Worm (Caenorhabditis elegans): ENCODE data around the gene inpp-5K.

The inpp-5K gene

DNA sequence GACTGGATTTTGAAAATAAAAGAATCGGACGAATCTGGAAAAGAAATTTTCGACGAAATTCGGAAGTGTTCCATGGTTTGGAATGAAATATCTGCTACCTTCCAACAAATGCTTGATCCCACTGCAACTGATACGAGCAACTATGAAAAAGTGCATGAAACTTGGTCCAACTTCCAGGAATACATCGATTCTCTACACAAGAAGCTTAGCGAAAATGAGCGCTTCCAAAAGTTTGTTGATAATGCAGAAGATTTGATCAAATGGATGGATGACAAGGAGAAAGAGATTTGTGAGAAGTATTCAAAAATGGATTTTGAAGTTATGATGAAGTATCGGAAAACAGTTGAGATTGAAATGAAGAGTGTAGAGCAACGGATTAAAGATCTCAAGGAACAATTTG, 21.4 kb upstream of the inpp-5K start:
- no peak for TF ChIP-seq tbx-37 (GFP tag; conservative IDR thresholded peaks at IDR 0.05)
- TF ChIP-seq sea-1 (GFP tag; conservative IDR thresholded peaks at IDR 0.05), result no peak
- no peak for TF ChIP-seq ceh-36 (tag; optimal IDR thresholded peaks at IDR 0.05)
- no peak for TF ChIP-seq hmbx-1 (tag; optimal IDR thresholded peaks at IDR 0.05)
- TF ChIP-seq hnd-1 (tag; optimal IDR thresholded peaks at IDR 0.05), result no peak
- TF ChIP-seq tbx-11 (GFP tag; IDR thresholded peaks at IDR 0.05), result no peak
- TF ChIP-seq B0310.2 (tag; optimal IDR thresholded peaks at IDR 0.05), result no peak

- no peak for TF ChIP-seq ceh-13 (GFP tag; optimal IDR thresholded peaks at IDR 0.05)
- TF ChIP-seq ets-7 (tag; optimal IDR thresholded peaks at IDR 0.05), result no peak
- TF ChIP-seq pes-1 (GFP tag; IDR thresholded peaks at IDR 0.05), result no peak
- no peak for TF ChIP-seq aly-1 (tag; optimal IDR thresholded peaks at IDR 0.05)
- TF ChIP-seq sea-1 (GFP tag; conservative IDR thresholded peaks at IDR 0.05), result no peak
- TF ChIP-seq tra-4 (tag; optimal IDR thresholded peaks at IDR 0.05), result no peak
- TF ChIP-seq ama-1 (optimal IDR thresholded peaks at IDR 0.05), result no peak
- no peak for TF ChIP-seq hmbx-1 (tag; optimal IDR thresholded peaks at IDR 0.05)
- TF ChIP-seq ceh-36 (tag; optimal IDR thresholded peaks at IDR 0.05), result no peak
- TF ChIP-seq tbx-37 (GFP tag; conservative IDR thresholded peaks at IDR 0.05), result no peak
- TF ChIP-seq flt-1 (GFP tag; IDR thresholded peaks at IDR 0.05), result no peak
- TF ChIP-seq hnd-1 (tag; optimal IDR thresholded peaks at IDR 0.05), result no peak
- TF ChIP-seq scrt-1 (GFP tag; IDR thresholded peaks at IDR 0.05), result no peak
Observed at ce11 chrIII:8181581-8181980, 20.4 kb upstream of the inpp-5K start, which contains the start of gene spc-2. spc-2 (plus strand) TSS chrIII:8181881.

ce11 chrIII:8178924-8179323, 17.8 kb upstream of the inpp-5K start, which contains the start of gene C50C3.5:
C50C3.5 (plus strand) TSS chrIII:8179224.
- no peak for TF ChIP-seq hmg-4 (GFP tag; optimal IDR thresholded peaks at IDR 0.05)
- TF ChIP-seq hnd-1 (tag; optimal IDR thresholded peaks at IDR 0.05), result no peak

DNA sequence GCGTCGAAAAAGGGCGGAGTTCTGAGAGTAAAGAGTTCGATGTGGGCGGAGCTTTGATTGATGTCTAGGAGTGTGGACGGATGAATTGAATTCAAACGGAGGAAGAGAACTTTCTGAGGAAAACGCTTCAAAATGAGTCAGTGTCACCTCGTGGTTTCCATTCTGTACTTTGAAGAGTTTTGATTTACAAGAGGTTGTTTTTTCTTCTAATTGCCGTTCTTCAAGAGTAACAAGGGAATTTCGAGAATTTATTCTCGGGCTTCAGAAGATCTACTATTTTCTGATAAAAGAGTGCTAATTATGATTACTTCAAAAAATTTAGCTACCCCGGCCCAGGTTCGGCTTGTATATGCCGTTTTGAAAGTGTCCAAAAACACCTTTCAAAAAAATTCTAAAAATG, 15.1 kb upstream of the inpp-5K start, which contains the start of gene C50C3.12:
C50C3.12 (plus strand) TSS at position 301 of the 400 bp plus-strand sequence.
- TF ChIP-seq sea-1 (GFP tag; conservative IDR thresholded peaks at IDR 0.05) (no peak), tbx-11 (GFP tag; IDR thresholded peaks at IDR 0.05) (no peak), hnd-1 (tag; optimal IDR thresholded peaks at IDR 0.05) (no peak), ceh-13 (GFP tag; optimal IDR thresholded peaks at IDR 0.05) (no peak), hmbx-1 (tag; optimal IDR thresholded peaks at IDR 0.05) (no peak), tbx-37 (GFP tag; conservative IDR thresholded peaks at IDR 0.05) (no peak), ama-1 (optimal IDR thresholded peaks at IDR 0.05) (no peak), B0310.2 (tag; optimal IDR thresholded peaks at IDR 0.05) (no peak), aly-1 (tag; optimal IDR thresholded peaks at IDR 0.05) (no peak), pes-1 (GFP tag; IDR thresholded peaks at IDR 0.05) (no peak), ceh-36 (tag; optimal IDR thresholded peaks at IDR 0.05) (no peak), scrt-1 (GFP tag; IDR thresholded peaks at IDR 0.05) (no peak), flt-1 (GFP tag; IDR thresholded peaks at IDR 0.05) (no peak), hmg-4 (GFP tag; optimal IDR thresholded peaks at IDR 0.05) (no peak)

DNA sequence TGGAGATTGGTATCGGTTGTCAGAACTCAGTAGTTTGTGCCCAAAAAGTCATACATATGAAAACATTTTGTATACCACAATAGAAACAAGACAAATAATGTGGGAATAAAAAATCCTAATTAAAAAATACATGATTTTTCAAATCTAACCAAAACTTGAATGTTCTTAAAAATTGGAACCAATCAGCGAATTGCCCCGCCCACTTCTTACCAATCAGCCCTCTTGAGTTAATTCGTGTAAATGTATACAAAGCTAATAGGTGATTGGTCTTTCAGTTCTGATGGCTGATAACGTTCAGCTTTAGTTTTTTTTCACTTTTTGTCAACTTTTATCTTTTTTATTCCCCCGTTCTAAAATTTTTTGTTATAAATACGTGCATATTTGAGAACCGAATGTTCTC, 14.1 kb upstream of the inpp-5K start:
- TF ChIP-seq pes-1 (GFP tag; IDR thresholded peaks at IDR 0.05) (no peak), B0310.2 (tag; optimal IDR thresholded peaks at IDR 0.05) (no peak), hmg-4 (GFP tag; optimal IDR thresholded peaks at IDR 0.05) (no peak), sea-1 (GFP tag; conservative IDR thresholded peaks at IDR 0.05) (no peak), hnd-1 (tag; optimal IDR thresholded peaks at IDR 0.05) (no peak), tbx-37 (GFP tag; conservative IDR thresholded peaks at IDR 0.05) (no peak), F13C5.2 (tag; optimal IDR thresholded peaks at IDR 0.05) (no peak), hmbx-1 (tag; optimal IDR thresholded peaks at IDR 0.05) (no peak), ama-1 (optimal IDR thresholded peaks at IDR 0.05) (no peak), ceh-36 (tag; optimal IDR thresholded peaks at IDR 0.05) (no peak), scrt-1 (GFP tag; IDR thresholded peaks at IDR 0.05) (no peak), aly-1 (tag; optimal IDR thresholded peaks at IDR 0.05) (no peak)

ce11 chrIII:8172609-8173133, 11.5 kb upstream of the inpp-5K start:
- TF ChIP-seq flt-1 (GFP tag; IDR thresholded peaks at IDR 0.05) (no peak), ets-7 (tag; optimal IDR thresholded peaks at IDR 0.05) (no peak), tbx-11 (GFP tag; IDR thresholded peaks at IDR 0.05) (no peak), aly-1 (tag; optimal IDR thresholded peaks at IDR 0.05) (no peak), ama-1 (optimal IDR thresholded peaks at IDR 0.05) (no peak), B0310.2 (tag; optimal IDR thresholded peaks at IDR 0.05) (no peak), hmbx-1 (tag; optimal IDR thresholded peaks at IDR 0.05) (no peak), hmg-4 (GFP tag; optimal IDR thresholded peaks at IDR 0.05) (no peak), ceh-36 (tag; optimal IDR thresholded peaks at IDR 0.05) (no peak), ceh-13 (GFP tag; optimal IDR thresholded peaks at IDR 0.05) (no peak), tra-4 (tag; optimal IDR thresholded peaks at IDR 0.05) (no peak), sea-1 (GFP tag; conservative IDR thresholded peaks at IDR 0.05) (no peak)

- no peak for TF ChIP-seq sea-1 (GFP tag; conservative IDR thresholded peaks at IDR 0.05)
- no peak for TF ChIP-seq pes-1 (GFP tag; IDR thresholded peaks at IDR 0.05)
- no peak for TF ChIP-seq F13C5.2 (tag; optimal IDR thresholded peaks at IDR 0.05)
- TF ChIP-seq scrt-1 (GFP tag; IDR thresholded peaks at IDR 0.05), result no peak
- no peak for TF ChIP-seq hmg-4 (GFP tag; optimal IDR thresholded peaks at IDR 0.05)
- no peak for TF ChIP-seq ceh-13 (GFP tag; optimal IDR thresholded peaks at IDR 0.05)
Observed at ce11 chrIII:8164771-8165170, 3.6 kb upstream of the inpp-5K start.

ce11 chrIII:8163788-8164423, 2.8 kb upstream of the inpp-5K start, which contains the start of gene prp-8:
prp-8 (plus strand) TSS chrIII:8164373.
- TF ChIP-seq B0310.2 (tag; optimal IDR thresholded peaks at IDR 0.05) (no peak), scrt-1 (GFP tag; IDR thresholded peaks at IDR 0.05) (no peak), sea-1 (GFP tag; conservative IDR thresholded peaks at IDR 0.05) (no peak), tra-4 (tag; optimal IDR thresholded peaks at IDR 0.05) (no peak), tbx-37 (GFP tag; conservative IDR thresholded peaks at IDR 0.05) (peak; percentile 47; the same call in 1 of the 2 replicates), F13C5.2 (tag; optimal IDR thresholded peaks at IDR 0.05) (peak; percentile 41), ceh-36 (tag; optimal IDR thresholded peaks at IDR 0.05) (no peak), flt-1 (GFP tag; IDR thresholded peaks at IDR 0.05) (peak; percentile 38; the same call in 1 of the 2 replicates), aly-1 (tag; optimal IDR thresholded peaks at IDR 0.05) (no peak), ama-1 (optimal IDR thresholded peaks at IDR 0.05) (no peak), tbx-11 (GFP tag; IDR thresholded peaks at IDR 0.05) (no peak), ceh-13 (GFP tag; optimal IDR thresholded peaks at IDR 0.05) (no peak), hmbx-1 (tag; optimal IDR thresholded peaks at IDR 0.05) (no peak), ets-7 (tag; optimal IDR thresholded peaks at IDR 0.05) (no peak), pes-1 (GFP tag; IDR thresholded peaks at IDR 0.05) (no peak), hnd-1 (tag; optimal IDR thresholded peaks at IDR 0.05) (no peak), hmg-4 (GFP tag; optimal IDR thresholded peaks at IDR 0.05) (peak; percentile 60)

All from whole organism, early embryonic.